Worm (Caenorhabditis elegans) whole organism, early embryonic: ENCODE measurements around the gene Y54F10BM.12.

Source experiments
- B0310.2 ChIP-seq: sonication (generic microtip); optimal IDR thresholded peaks from 2 replicates; lab custom pipeline; 2016; ENCODE audit warnings: mild to moderate bottlenecking, missing genetic modification characterization, missing compliant biosample characterization
- F13C5.2 ChIP-seq: sonication (generic microtip); optimal IDR thresholded peaks from 2 replicates; lab custom pipeline; 2017; ENCODE audit warnings: mild to moderate bottlenecking, missing genetic modification characterization, inconsistent platforms, missing compliant biosample characterization
- aly-1 ChIP-seq: sonication (generic microtip); optimal IDR thresholded peaks from 2 replicates; lab custom pipeline; 2016; ENCODE audit warnings: missing genetic modification characterization, missing compliant biosample characterization
- ama-1 ChIP-seq: fragments of 150-350 bp; optimal IDR thresholded peaks from 2 replicates; lab custom pipeline; 2014
- ceh-13 ChIP-seq: fragments of 200-800 bp; sonication (Bioruptor generic); optimal IDR thresholded peaks from 2 replicates; lab custom pipeline; 2018; ENCODE audit warnings: mild to moderate bottlenecking, missing genetic modification characterization, missing compliant biosample characterization
- ceh-36 ChIP-seq: sonication (generic microtip); optimal IDR thresholded peaks from 2 replicates; lab custom pipeline; 2016; ENCODE audit warnings: missing genetic modification characterization, inconsistent platforms, missing compliant biosample characterization
- ets-7 ChIP-seq: sonication (generic microtip); optimal IDR thresholded peaks from 2 replicates; lab custom pipeline; 2016; ENCODE audit warnings: missing genotype, missing genetic modification characterization, missing compliant biosample characterization
- flt-1 ChIP-seq: fragments of 200-800 bp; sonication (Bioruptor generic); IDR thresholded peaks from 2 replicates; pipeline ENCODE4 v1.3.6; 2022; ENCODE audit warnings: missing genetic modification characterization, missing compliant biosample characterization
- hmbx-1 ChIP-seq: sonication (generic microtip); optimal IDR thresholded peaks from 2 replicates; lab custom pipeline; 2016; ENCODE audit warnings: mild to moderate bottlenecking, missing genetic modification characterization, missing compliant biosample characterization
- hmg-4 ChIP-seq: fragments of 200-800 bp; sonication (Bioruptor generic); optimal IDR thresholded peaks from 2 replicates; lab custom pipeline; 2018; ENCODE audit warnings: mild to moderate bottlenecking, missing genetic modification characterization, missing compliant biosample characterization
- hnd-1 ChIP-seq: sonication (generic microtip); optimal IDR thresholded peaks from 2 replicates; lab custom pipeline; 2016; ENCODE audit warnings: missing genetic modification characterization, missing compliant biosample characterization
- pes-1 ChIP-seq: fragments of 200-800 bp; sonication (Bioruptor generic); IDR thresholded peaks from 2 replicates; pipeline ENCODE4 v1.3.6; 2022; ENCODE audit warnings: missing genetic modification reagents, missing genetic modification characterization, missing compliant biosample characterization
- scrt-1 ChIP-seq: fragments of 200-800 bp; sonication (Bioruptor generic); IDR thresholded peaks from 2 replicates; pipeline ENCODE4 v1.3.6; 2022; ENCODE audit warnings: missing genetic modification characterization, missing compliant biosample characterization
- sea-1 ChIP-seq: fragments of 200-800 bp; sonication (Bioruptor generic); conservative IDR thresholded peaks from 2 replicates; pipeline ENCODE4 v1.3.6; 2022; ENCODE audit warnings: missing genetic modification characterization, missing compliant biosample characterization
- tbx-11 ChIP-seq: fragments of 200-800 bp; sonication (Bioruptor generic); IDR thresholded peaks from 2 replicates; pipeline ENCODE4 v1.3.6; 2022; ENCODE audit warnings: missing genetic modification characterization, missing compliant biosample characterization
- tbx-37 ChIP-seq: fragments of 200-800 bp; sonication (Bioruptor generic); conservative IDR thresholded peaks from 2 replicates; pipeline ENCODE4 v1.3.6; 2022; ENCODE audit warnings: missing genetic modification reagents, missing genetic modification characterization, missing compliant biosample characterization
- tra-4 ChIP-seq: sonication (generic microtip); optimal IDR thresholded peaks from 2 replicates; lab custom pipeline; 2017; ENCODE audit warnings: missing genetic modification characterization, missing compliant biosample characterization

Y54F10BM.12 gene

ce11 chrIII:2329336-2329735 is at the start of gene Y54F10BM.12:
Gene Y54F10BM.12 (minus strand): TSS chrIII:2329679.
- TF ChIP-seq tbx-37 (no peak), B0310.2 (no peak)

DNA sequence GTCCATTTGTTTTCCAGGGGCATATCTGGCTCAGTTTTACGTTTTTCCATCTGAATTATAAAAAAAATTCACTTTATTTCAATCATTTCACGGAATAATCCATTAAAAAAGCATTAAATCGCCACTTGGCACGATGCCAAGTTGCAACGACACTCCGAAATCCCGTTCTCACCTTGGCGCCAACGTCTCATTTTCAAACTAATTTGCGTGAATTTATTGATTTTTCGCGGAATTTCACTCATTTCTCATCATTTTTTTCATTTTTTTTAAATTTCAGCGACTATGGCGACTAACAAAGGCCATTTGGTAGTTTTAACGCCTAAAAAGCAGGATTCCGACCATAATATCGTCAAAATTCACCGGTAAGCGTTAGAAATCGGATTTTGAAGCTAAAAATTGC is 46.4 kb upstream of the Y54F10BM.12 start, which contains the start of gene H14E04.2:
TSS of gene H14E04.2 (plus strand) at position 276 of the 400 bp plus-strand sequence.
- TF ChIP-seq ama-1 (lab: Kevin White, UChicago) (no peak), tra-4 (no peak), hnd-1 (tag; lab: Kevin White, UChicago) (no peak), ets-7 (tag; lab: Kevin White, UChicago) (no peak), sea-1 (GFP tag; lab: Robert Waterston, UW) (no peak), hmbx-1 (tag; lab: Kevin White, UChicago) (no peak), scrt-1 (GFP tag; lab: Robert Waterston, UW) (no peak)

ce11 chrIII:2371864-2372263 is 42.4 kb upstream of the Y54F10BM.12 start, which contains the start of gene H04J21.1:
Gene H04J21.1 (minus strand): TSS chrIII:2371964.
- TF ChIP-seq ets-7 (tag; lab: Kevin White, UChicago) = no peak
- no peak for TF ChIP-seq ceh-13 (GFP tag; lab: Kevin White, UChicago)
- no peak for TF ChIP-seq aly-1 (tag; lab: Kevin White, UChicago)
- no peak for TF ChIP-seq tbx-37
- TF ChIP-seq hnd-1 (tag; lab: Kevin White, UChicago) = no peak
- no peak for TF ChIP-seq hmg-4 (GFP tag; lab: Kevin White, UChicago)
- no peak for TF ChIP-seq ama-1 (lab: Kevin White, UChicago)
- TF ChIP-seq B0310.2 = no peak
- TF ChIP-seq flt-1 (GFP tag; lab: Robert Waterston, UW) = no peak
- TF ChIP-seq pes-1 (GFP tag; lab: Robert Waterston, UW) = no peak
- no peak for TF ChIP-seq sea-1 (GFP tag; lab: Robert Waterston, UW)
- TF ChIP-seq hmbx-1 (tag; lab: Kevin White, UChicago) = no peak
- no peak for TF ChIP-seq scrt-1 (GFP tag; lab: Robert Waterston, UW)
- no peak for TF ChIP-seq ceh-36 (tag; lab: Kevin White, UChicago)
- no peak for TF ChIP-seq tbx-11 (GFP tag; lab: Robert Waterston, UW)
- TF ChIP-seq F13C5.2 (tag; lab: Kevin White, UChicago) = no peak
- no peak for TF ChIP-seq tra-4

ce11 chrIII:2368424-2368823 is 38.9 kb upstream of the Y54F10BM.12 start, which contains the start of gene H04J21.4:
Gene H04J21.4 (minus strand): TSS chrIII:2368524.
- TF ChIP-seq ama-1 (lab: Kevin White, UChicago) (no peak), ceh-13 (GFP tag; lab: Kevin White, UChicago) (no peak), scrt-1 (GFP tag; lab: Robert Waterston, UW) (no peak), B0310.2 (no peak), hmg-4 (GFP tag; lab: Kevin White, UChicago) (no peak), ets-7 (tag; lab: Kevin White, UChicago) (no peak), hnd-1 (tag; lab: Kevin White, UChicago) (no peak), tbx-37 (no peak), F13C5.2 (tag; lab: Kevin White, UChicago) (no peak), sea-1 (GFP tag; lab: Robert Waterston, UW) (no peak), aly-1 (tag; lab: Kevin White, UChicago) (no peak), tbx-11 (GFP tag; lab: Robert Waterston, UW) (no peak), tra-4 (no peak), hmbx-1 (tag; lab: Kevin White, UChicago) (no peak), flt-1 (GFP tag; lab: Robert Waterston, UW) (no peak), pes-1 (GFP tag; lab: Robert Waterston, UW) (no peak)

ce11 chrIII:2362648-2363047 is 33.2 kb upstream of the Y54F10BM.12 start, which contains the start of gene srd-69:
Gene srd-69 (plus strand): TSS chrIII:2362948.
- TF ChIP-seq sea-1 (GFP tag; lab: Robert Waterston, UW) (no peak), ama-1 (lab: Kevin White, UChicago) (no peak), hmbx-1 (tag; lab: Kevin White, UChicago) (no peak), hnd-1 (tag; lab: Kevin White, UChicago) (no peak), ceh-36 (tag; lab: Kevin White, UChicago) (no peak)

- TF ChIP-seq hmg-4 (GFP tag; lab: Kevin White, UChicago) (no peak), tbx-37 (no peak), pes-1 (GFP tag; lab: Robert Waterston, UW) (no peak), hnd-1 (tag; lab: Kevin White, UChicago) (no peak), ets-7 (tag; lab: Kevin White, UChicago) (no peak), tra-4 (no peak), F13C5.2 (tag; lab: Kevin White, UChicago) (no peak), ama-1 (lab: Kevin White, UChicago) (no peak), hmbx-1 (tag; lab: Kevin White, UChicago) (no peak), aly-1 (tag; lab: Kevin White, UChicago) (no peak), tbx-11 (GFP tag; lab: Robert Waterston, UW) (no peak), sea-1 (GFP tag; lab: Robert Waterston, UW) (no peak), ceh-13 (GFP tag; lab: Kevin White, UChicago) (no peak), ceh-36 (tag; lab: Kevin White, UChicago) (no peak), B0310.2 (no peak), flt-1 (GFP tag; lab: Robert Waterston, UW) (no peak)
Measured at ce11 chrIII:2349956-2350355, 20.5 kb upstream of the Y54F10BM.12 start.

- TF ChIP-seq tbx-11 (GFP tag; lab: Robert Waterston, UW) (no peak), hmg-4 (GFP tag; lab: Kevin White, UChicago) (no peak), sea-1 (GFP tag; lab: Robert Waterston, UW) (no peak), tra-4 (no peak), pes-1 (GFP tag; lab: Robert Waterston, UW) (no peak), hnd-1 (tag; lab: Kevin White, UChicago) (no peak), ceh-36 (tag; lab: Kevin White, UChicago) (no peak), ets-7 (tag; lab: Kevin White, UChicago) (no peak), B0310.2 (no peak), aly-1 (tag; lab: Kevin White, UChicago) (no peak), F13C5.2 (tag; lab: Kevin White, UChicago) (no peak), hmbx-1 (tag; lab: Kevin White, UChicago) (no peak), ceh-13 (GFP tag; lab: Kevin White, UChicago) (no peak), ama-1 (lab: Kevin White, UChicago) (no peak), scrt-1 (GFP tag; lab: Robert Waterston, UW) (no peak), tbx-37 (no peak), flt-1 (GFP tag; lab: Robert Waterston, UW) (no peak)
Measured at ce11 chrIII:2347291-2347690, 17.8 kb upstream of the Y54F10BM.12 start, which contains the start of gene gip-1. Gene gip-1 (plus strand): TSS chrIII:2347591.
